Worm (Caenorhabditis elegans): Measurements from ENCODE around the gene K04G11.1.

The K04G11.1 gene

ce11 chrX:14335220-14335619 is at the start of gene K04G11.1:
Gene K04G11.1 (plus strand): TSS chrX:14335520.
- TF ChIP-seq him-1 (tag; optimal IDR thresholded peaks at IDR 0.05) (no peak), dao-5 (tag; optimal IDR thresholded peaks at IDR 0.05) (no peak), W03F9.2 (tag; optimal IDR thresholded peaks at IDR 0.05) (no peak)

DNA sequence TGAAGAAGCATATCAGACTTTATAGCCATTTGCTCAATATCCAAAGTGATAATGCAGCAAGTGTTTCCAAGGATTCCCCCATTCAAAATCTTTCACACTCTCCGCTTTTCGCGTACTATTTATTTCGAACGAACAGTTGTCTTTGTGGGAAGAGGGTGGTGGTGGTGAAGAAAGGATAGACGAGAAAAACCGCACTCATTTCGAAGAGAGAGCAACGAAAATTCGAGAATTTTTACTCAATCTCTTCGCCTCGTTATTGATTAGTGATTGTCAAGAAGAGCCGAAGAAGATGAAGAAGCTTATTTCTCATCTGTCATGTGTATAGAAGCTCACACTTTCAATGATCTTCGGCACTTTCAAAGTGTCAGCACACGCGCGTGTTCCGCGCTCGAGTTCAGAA is 47.4 kb upstream of the K04G11.1 start:
- no peak for TF ChIP-seq dao-5 (tag; optimal IDR thresholded peaks at IDR 0.05)
- no peak for TF ChIP-seq W03F9.2 (tag; optimal IDR thresholded peaks at IDR 0.05)
- TF ChIP-seq him-1 (tag; optimal IDR thresholded peaks at IDR 0.05) = no peak

DNA sequence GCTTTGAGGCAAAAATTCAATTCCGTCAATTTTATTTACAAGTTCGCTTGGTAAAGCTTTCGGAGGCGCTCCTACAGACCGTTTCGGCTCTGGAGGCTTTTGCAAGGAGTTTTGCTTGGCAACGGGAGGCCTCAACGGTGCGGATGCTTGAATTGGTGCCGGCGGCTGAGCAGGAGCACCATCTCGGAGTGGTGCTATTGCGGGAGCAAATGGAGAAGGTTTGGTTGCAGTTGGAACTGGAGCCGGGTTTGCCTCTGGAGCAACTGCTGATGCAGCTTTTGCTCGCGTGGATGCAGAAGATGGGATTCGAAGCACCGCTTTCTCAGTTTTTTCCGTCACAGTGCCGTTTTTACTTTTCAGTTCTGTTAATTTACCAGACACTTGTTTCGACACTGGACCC is 45.3 kb upstream of the K04G11.1 start:
- TF ChIP-seq dao-5 (tag; optimal IDR thresholded peaks at IDR 0.05) (no peak), W03F9.2 (tag; optimal IDR thresholded peaks at IDR 0.05) (no peak), him-1 (tag; optimal IDR thresholded peaks at IDR 0.05) (no peak)

ce11 chrX:14292632-14293031 is 42.7 kb upstream of the K04G11.1 start:
- no peak for TF ChIP-seq him-1 (tag; optimal IDR thresholded peaks at IDR 0.05)
- no peak for TF ChIP-seq dao-5 (tag; optimal IDR thresholded peaks at IDR 0.05)
- TF ChIP-seq W03F9.2 (tag; optimal IDR thresholded peaks at IDR 0.05) = no peak

ce11 chrX:14296559-14296958 is 38.8 kb upstream of the K04G11.1 start, which contains the start of gene madd-3:
Gene madd-3 (minus strand): TSS chrX:14296659.
- TF ChIP-seq him-1 (tag; optimal IDR thresholded peaks at IDR 0.05) = no peak
- no peak for TF ChIP-seq dao-5 (tag; optimal IDR thresholded peaks at IDR 0.05)
- no peak for TF ChIP-seq W03F9.2 (tag; optimal IDR thresholded peaks at IDR 0.05)

- TF ChIP-seq him-1 (tag; optimal IDR thresholded peaks at IDR 0.05) (peak; percentile 48), W03F9.2 (tag; optimal IDR thresholded peaks at IDR 0.05) (no peak), dao-5 (tag; optimal IDR thresholded peaks at IDR 0.05) (no peak)
Observed at ce11 chrX:14297209-14297608, 38.1 kb upstream of the K04G11.1 start.

DNA sequence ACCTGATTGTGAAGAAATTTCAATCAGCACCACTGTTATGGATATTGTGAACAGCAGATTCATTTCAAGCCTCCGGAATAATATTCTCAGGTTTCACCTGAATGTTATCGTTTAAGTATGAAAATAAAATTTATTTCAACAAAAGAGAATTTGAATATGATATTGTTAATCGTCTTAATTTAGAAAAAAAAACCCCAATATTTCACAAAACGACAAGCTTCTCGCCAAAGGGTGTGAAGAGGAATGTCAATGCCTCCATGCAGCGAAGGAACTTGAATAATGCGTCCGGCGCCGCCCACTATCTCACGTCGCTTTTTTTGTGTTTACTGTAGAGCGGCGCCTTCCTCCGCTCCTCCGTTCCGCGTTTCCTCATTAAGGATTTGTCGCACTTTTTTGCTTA is 32.2 kb upstream of the K04G11.1 start, which contains the start of gene C11H1.5:
TSS of gene C11H1.5 (minus strand) at position 101 of the 400 bp plus-strand sequence.
- TF ChIP-seq W03F9.2 (tag; optimal IDR thresholded peaks at IDR 0.05) (no peak), him-1 (tag; optimal IDR thresholded peaks at IDR 0.05) (no peak), dao-5 (tag; optimal IDR thresholded peaks at IDR 0.05) (no peak)

DNA sequence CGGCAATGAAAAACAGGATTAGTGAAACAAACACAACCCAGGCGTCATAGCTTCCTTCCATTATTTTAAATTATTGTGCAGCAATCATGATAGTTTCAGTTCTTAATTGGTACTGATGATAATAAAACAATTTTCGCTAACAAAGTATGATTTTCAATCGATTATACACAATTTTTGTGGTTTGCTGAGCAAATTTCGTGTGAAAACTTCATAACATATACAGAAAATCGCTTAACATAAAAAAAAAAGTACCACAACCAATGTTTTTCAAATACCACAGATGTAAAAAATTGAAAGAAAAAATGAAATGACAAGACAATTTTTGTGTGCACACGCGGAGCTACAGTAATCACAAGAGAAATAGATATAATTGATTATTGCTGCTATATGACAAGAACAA is 27.7 kb upstream of the K04G11.1 start, which contains the start of gene gphr-2:
TSS of gene gphr-2 (minus strand) at position 101 of the 400 bp plus-strand sequence.
- TF ChIP-seq dao-5 (tag; optimal IDR thresholded peaks at IDR 0.05) (no peak), him-1 (tag; optimal IDR thresholded peaks at IDR 0.05) (no peak), W03F9.2 (tag; optimal IDR thresholded peaks at IDR 0.05) (no peak)

DNA sequence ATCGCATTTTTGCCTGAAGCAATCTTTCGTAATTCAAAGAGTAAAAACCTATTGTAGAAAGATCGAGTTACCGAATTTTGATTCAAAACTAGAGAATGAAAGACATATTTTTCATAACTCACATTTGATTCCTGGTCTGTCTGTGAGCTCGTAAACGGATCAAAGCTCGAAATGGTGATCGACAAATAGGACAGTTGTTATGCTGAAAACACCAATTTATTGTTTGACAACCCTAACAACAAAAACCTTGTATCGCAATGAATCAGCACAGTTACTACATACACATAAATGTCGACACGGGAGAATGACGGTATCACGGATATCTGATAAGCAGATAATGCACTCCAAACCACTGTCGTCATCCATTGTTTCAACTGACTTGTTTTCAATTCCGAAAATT is 25.7 kb upstream of the K04G11.1 start:
- TF ChIP-seq W03F9.2 (tag; optimal IDR thresholded peaks at IDR 0.05) (no peak), him-1 (tag; optimal IDR thresholded peaks at IDR 0.05) (no peak), dao-5 (tag; optimal IDR thresholded peaks at IDR 0.05) (no peak)

DNA sequence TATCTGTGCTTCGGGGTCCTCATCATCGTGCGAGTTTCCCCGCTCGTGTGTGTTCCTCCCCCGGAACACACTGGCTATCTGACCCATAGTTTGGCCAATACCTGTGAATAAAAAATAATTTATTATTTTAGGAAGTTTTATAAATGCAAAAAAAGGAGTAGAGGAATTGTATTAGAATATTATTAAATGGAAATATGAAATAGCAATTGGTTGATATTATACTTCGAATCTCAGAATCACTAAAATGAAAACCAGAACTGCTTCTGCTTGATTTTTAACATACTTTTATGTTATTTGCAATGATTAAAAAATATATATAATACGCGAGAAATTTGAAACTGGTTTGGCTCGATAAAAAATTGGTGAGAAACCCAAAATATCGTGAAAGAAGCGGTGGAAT is 23.7 kb upstream of the K04G11.1 start, which contains the start of gene mgrn-1:
TSS of gene mgrn-1 (minus strand) at position 101 of the 400 bp plus-strand sequence.
- TF ChIP-seq him-1 (tag; optimal IDR thresholded peaks at IDR 0.05) (no peak), dao-5 (tag; optimal IDR thresholded peaks at IDR 0.05) (no peak), W03F9.2 (tag; optimal IDR thresholded peaks at IDR 0.05) (no peak)

DNA sequence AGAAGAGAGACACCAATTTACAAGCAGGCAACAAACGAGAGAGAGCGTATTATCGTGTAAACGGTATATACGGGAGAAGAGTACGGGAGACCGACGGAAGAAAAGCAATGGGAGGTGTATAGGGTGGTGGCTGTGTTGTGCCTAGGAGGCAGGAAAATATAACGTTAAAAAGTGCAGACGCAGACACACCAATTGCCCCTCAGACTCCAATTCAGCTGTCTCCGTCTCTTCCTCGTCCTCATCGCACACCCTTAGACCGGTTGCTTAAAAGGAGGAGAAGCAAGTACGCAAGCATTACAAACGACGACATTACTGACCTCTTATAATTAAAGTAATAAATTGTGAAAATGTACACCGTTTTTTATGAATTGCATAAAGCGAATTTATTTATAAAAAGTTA is 22.9 kb upstream of the K04G11.1 start:
- TF ChIP-seq him-1 (tag; optimal IDR thresholded peaks at IDR 0.05) (no peak), dao-5 (tag; optimal IDR thresholded peaks at IDR 0.05) (no peak), W03F9.2 (tag; optimal IDR thresholded peaks at IDR 0.05) (peak; percentile 10)

ce11 chrX:14313627-14314026 is 21.7 kb upstream of the K04G11.1 start, which contains the start of gene prx-1:
Gene prx-1 (plus strand): TSS chrX:14313927.
- TF ChIP-seq W03F9.2 (tag; optimal IDR thresholded peaks at IDR 0.05) = no peak
- no peak for TF ChIP-seq him-1 (tag; optimal IDR thresholded peaks at IDR 0.05)
- no peak for TF ChIP-seq dao-5 (tag; optimal IDR thresholded peaks at IDR 0.05)

- TF ChIP-seq him-1 (tag; optimal IDR thresholded peaks at IDR 0.05) = no peak
- no peak for TF ChIP-seq dao-5 (tag; optimal IDR thresholded peaks at IDR 0.05)
- no peak for TF ChIP-seq W03F9.2 (tag; optimal IDR thresholded peaks at IDR 0.05)
Observed at ce11 chrX:14316132-14316531, 19.2 kb upstream of the K04G11.1 start.

ce11 chrX:14320298-14320697 is 15.0 kb upstream of the K04G11.1 start, which contains the start of gene C11H1.9:
Gene C11H1.9 (minus strand): TSS chrX:14320398.
- TF ChIP-seq him-1 (tag; optimal IDR thresholded peaks at IDR 0.05) = no peak

- TF ChIP-seq W03F9.2 (tag; optimal IDR thresholded peaks at IDR 0.05) (no peak), him-1 (tag; optimal IDR thresholded peaks at IDR 0.05) (no peak)
Observed at ce11 chrX:14322793-14323192, 12.5 kb upstream of the K04G11.1 start.
